Fruit fly (Drosophila melanogaster) whole organism, prepupa: ENCODE data around the gene CG10140.

Source experiments
- Blimp-1 ChIP-seq: fragments of 200-800 bp; sonication (Bioruptor generic); optimal IDR thresholded peaks from 3 replicates; lab custom pipeline; 2017; ENCODE audit warnings: missing biosample characterization, missing genetic modification characterization, mild to moderate bottlenecking, moderate library complexity, missing genetic modification reagents
- CG10669 ChIP-seq: fragments of 200-800 bp; sonication (Bioruptor generic); optimal IDR thresholded peaks from 3 replicates; lab custom pipeline; 2018; ENCODE audit warnings: missing biosample characterization, mild to moderate bottlenecking, missing genetic modification characterization, moderate library complexity
- CG11902 ChIP-seq: fragments of 200-800 bp; sonication (Bioruptor generic); optimal IDR thresholded peaks from 3 replicates; lab custom pipeline; 2016; ENCODE audit warnings: missing biosample characterization, missing genetic modification characterization
- CG31627 ChIP-seq: fragments of 200-800 bp; sonication (Bioruptor generic); optimal IDR thresholded peaks from 3 replicates; lab custom pipeline; 2016; ENCODE audit warnings: missing biosample characterization, missing genetic modification characterization
- CG34406 ChIP-seq: fragments of 200-800 bp; sonication (Bioruptor generic); optimal IDR thresholded peaks from 3 replicates; lab custom pipeline; 2016; ENCODE audit warnings: missing biosample characterization, missing genetic modification characterization
- CG6163 ChIP-seq: fragments of 200-800 bp; sonication (Bioruptor generic); IDR thresholded peaks from 3 replicates; pipeline ENCODE4 v1.3.6; 2022; ENCODE audit warnings: missing biosample characterization, missing genetic modification characterization
- CG6792 ChIP-seq: fragments of 200-800 bp; sonication (Bioruptor generic); optimal IDR thresholded peaks from 3 replicates; lab custom pipeline; 2016; ENCODE audit warnings: missing biosample characterization, missing genetic modification characterization
- CG6808 ChIP-seq: fragments of 200-800 bp; sonication (Bioruptor generic); optimal IDR thresholded peaks from 3 replicates; lab custom pipeline; 2017; ENCODE audit warnings: missing biosample characterization, missing genetic modification characterization, mild to moderate bottlenecking, moderate library complexity, missing genetic modification reagents
- CG6854 ChIP-seq: fragments of 200-800 bp; sonication (Bioruptor generic); optimal IDR thresholded peaks from 2 replicates; lab custom pipeline; 2017; ENCODE audit warnings: missing biosample characterization, mild to moderate bottlenecking, missing genetic modification characterization
- CG8319 ChIP-seq: fragments of 200-800 bp; sonication (Bioruptor generic); optimal IDR thresholded peaks from 3 replicates; lab custom pipeline; 2016; ENCODE audit warnings: missing biosample characterization, missing genetic modification characterization
- CG8632 ChIP-seq: fragments of 200-800 bp; sonication (Bioruptor generic); optimal IDR thresholded peaks from 3 replicates; lab custom pipeline; 2016; ENCODE audit warnings: missing biosample characterization, missing genetic modification characterization
- Eip78C ChIP-seq: fragments of 200-800 bp; sonication (Bioruptor generic); peaks from one replicate; lab custom pipeline; 2016; ENCODE audit warnings: missing biosample characterization, missing genetic modification characterization
- Gug ChIP-seq: fragments of 200-800 bp; sonication (Bioruptor generic); IDR thresholded peaks from 2 replicates; pipeline ENCODE4 v1.3.6; 2022; ENCODE audit warnings: missing biosample characterization, missing genetic modification characterization
- Hr39 ChIP-seq: fragments of 200-800 bp; sonication (Bioruptor generic); optimal IDR thresholded peaks from 2 replicates; lab custom pipeline; 2016; ENCODE audit warnings: missing biosample characterization, missing genetic modification characterization
- Met ChIP-seq: fragments of 200-800 bp; sonication (Bioruptor generic); optimal IDR thresholded peaks from 3 replicates; lab custom pipeline; 2016; ENCODE audit warnings: missing biosample characterization, missing genetic modification characterization
- Smox ChIP-seq: fragments of 200-800 bp; sonication (Bioruptor generic); optimal IDR thresholded peaks from 3 replicates; lab custom pipeline; 2016; ENCODE audit warnings: missing biosample characterization, missing genetic modification characterization
- Sox102F ChIP-seq: fragments of 200-800 bp; sonication (Bioruptor generic); optimal IDR thresholded peaks from 2 replicates; lab custom pipeline; 2016; ENCODE audit warnings: missing biosample characterization, mild to moderate bottlenecking, missing genetic modification characterization
- achi ChIP-seq: fragments of 200-800 bp; sonication (Bioruptor generic); optimal IDR thresholded peaks from 3 replicates; lab custom pipeline; 2016; ENCODE audit warnings: missing biosample characterization, missing genetic modification characterization
- acj6 ChIP-seq: fragments of 200-800 bp; sonication (Bioruptor generic); optimal IDR thresholded peaks from 3 replicates; lab custom pipeline; 2016; ENCODE audit warnings: missing biosample characterization, missing genetic modification characterization
- cyc ChIP-seq: fragments of 200-800 bp; sonication (Bioruptor generic); optimal IDR thresholded peaks from 3 replicates; lab custom pipeline; 2016; ENCODE audit warnings: missing biosample characterization, missing genetic modification characterization
- dac ChIP-seq: fragments of 200-800 bp; sonication (Bioruptor generic); optimal IDR thresholded peaks from 2 replicates; lab custom pipeline; 2017; ENCODE audit warnings: missing biosample characterization, mild to moderate bottlenecking, missing genetic modification characterization
- fd59A ChIP-seq: fragments of 200-800 bp; sonication (Bioruptor generic); optimal IDR thresholded peaks from 2 replicates; lab custom pipeline; 2017; ENCODE audit warnings: missing biosample characterization, mild to moderate bottlenecking, missing genetic modification characterization, missing genetic modification reagents
- fkh ChIP-seq: fragments of 200-800 bp; sonication (Bioruptor generic); optimal IDR thresholded peaks from 3 replicates; lab custom pipeline; 2017; ENCODE audit warnings: missing biosample characterization, mild to moderate bottlenecking, missing genetic modification characterization, moderate library complexity
- lz ChIP-seq: fragments of 200-800 bp; sonication (Bioruptor generic); optimal IDR thresholded peaks from 3 replicates; lab custom pipeline; 2016; ENCODE audit warnings: missing biosample characterization, missing genetic modification characterization
- salr ChIP-seq, 2 experiments: fragments of 200-800 bp; sonication (Bioruptor generic); optimal IDR thresholded peaks; 3 replicates each; lab custom pipeline; 2016 to 2018; ENCODE audit warnings: missing biosample characterization in 2 of 2, missing genetic modification characterization in 2 of 2, mild to moderate bottlenecking in 1 of 2
- spab ChIP-seq: fragments of 200-800 bp; sonication (Bioruptor generic); optimal IDR thresholded peaks from 2 replicates; lab custom pipeline; 2017; ENCODE audit warnings: missing biosample characterization, mild to moderate bottlenecking, missing genetic modification characterization, missing genetic modification reagents
- svp ChIP-seq: fragments of 200-800 bp; sonication (Bioruptor generic); peaks from one replicate; lab custom pipeline; 2016; ENCODE audit warnings: missing biosample characterization, missing genetic modification characterization
- topi ChIP-seq: fragments of 200-800 bp; sonication (Bioruptor generic); optimal IDR thresholded peaks from 3 replicates; lab custom pipeline; 2016; ENCODE audit warnings: missing biosample characterization, missing genetic modification characterization
- vri ChIP-seq: fragments of 200-800 bp; sonication (Bioruptor generic); optimal IDR thresholded peaks from 3 replicates; lab custom pipeline; 2016; ENCODE audit warnings: missing biosample characterization, mild to moderate bottlenecking, missing genetic modification characterization

CG10140 gene

DNA sequence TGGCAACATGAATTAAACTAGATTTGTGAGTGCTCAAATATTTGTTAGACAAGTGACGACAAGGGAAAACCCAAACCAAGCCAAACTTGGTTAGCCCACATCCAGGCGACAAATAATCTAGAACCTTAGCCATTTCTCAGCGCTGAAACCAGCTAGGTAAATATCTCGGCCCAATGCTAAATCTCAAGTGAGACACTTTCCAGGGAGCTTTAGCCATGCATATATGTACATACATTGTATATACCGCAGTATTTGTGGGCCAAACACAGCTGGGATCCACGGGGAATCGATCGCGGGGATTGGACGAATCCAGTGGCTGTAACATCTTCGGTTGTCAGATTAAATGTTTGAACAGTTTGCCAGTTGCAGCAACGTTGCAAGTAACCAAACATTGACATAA is 42.6 kb downstream of the CG10140 start:
- TF ChIP-seq fkh = peak; percentile 72
- TF ChIP-seq Met (GFP tag; lab: Kevin White, UChicago) = no peak
- TF ChIP-seq, all 60 proteins: peak for 1

dm6 chr3L:13393538-13393937 is 46.7 kb downstream of the CG10140 start:
- TF ChIP-seq fd59A (GFP tag; lab: Kevin White, UChicago) (no peak), Sox102F (no peak), CG6792 (GFP tag; lab: Kevin White, UChicago) (peak; percentile 46), svp (GFP tag; lab: Kevin White, UChicago) (peak; percentile 74), acj6 (GFP tag; lab: Kevin White, UChicago) (peak; percentile 30), Met (GFP tag; lab: Kevin White, UChicago) (no peak), salr (GFP tag; optimal IDR thresholded peaks at IDR 0.05; lab: Kevin White, UChicago) (no peak), Smox (peak; percentile 19), CG8319 (GFP tag; lab: Kevin White, UChicago) (peak; percentile 21), vri (GFP tag; lab: Kevin White, UChicago) (no peak), CG6808 (GFP tag; lab: Kevin White, UChicago) (peak; percentile 28), CG8632 (GFP tag; lab: Kevin White, UChicago) (peak; percentile 51), topi (peak; percentile 58), achi (peak; percentile 29), CG11902 (peak; percentile 37), CG6854 (GFP tag; lab: Kevin White, UChicago) (peak; percentile 19), dac (GFP tag; lab: Kevin White, UChicago) (no peak), spab (GFP tag; lab: Kevin White, UChicago) (peak; percentile 9), Eip78C (GFP tag; lab: Kevin White, UChicago) (peak; percentile 88), lz (peak; percentile 42), CG34406 (peak; percentile 59), CG6163 (GFP tag; lab: Robert Waterston, UW) (no peak; the same call in 2 of the 3 replicates), cyc (peak; percentile 55), Blimp-1 (GFP tag; lab: Kevin White, UChicago) (peak; percentile 11), Hr39 (GFP tag; lab: Kevin White, UChicago) (no peak), CG10669 (GFP tag; lab: Kevin White, UChicago) (no peak), CG31627 (GFP tag; lab: Kevin White, UChicago) (peak; percentile 21)

DNA sequence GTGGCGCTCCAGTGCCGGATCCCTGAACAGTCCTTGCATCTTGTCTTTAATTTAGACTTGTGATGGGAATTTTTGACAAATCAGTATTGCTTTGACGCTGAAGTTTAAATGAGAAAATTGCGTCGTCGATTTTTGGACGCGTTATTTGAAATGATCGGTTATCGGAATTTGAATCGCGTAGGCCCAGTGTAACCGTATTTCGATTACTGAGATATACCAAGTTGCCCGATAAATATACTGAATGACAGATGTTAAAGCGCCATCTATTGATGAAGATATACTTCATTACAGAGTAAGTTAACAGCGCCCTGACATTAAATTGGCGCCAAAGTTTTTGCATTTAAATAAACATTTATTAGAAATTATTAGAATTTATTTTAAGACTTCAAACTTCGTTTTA is 50.4 kb downstream of the CG10140 start, which contains the start of gene Poc1:
Poc1 (minus strand) TSS at position 173 of the 400 bp plus-strand sequence.
- TF ChIP-seq Gug = no peak
- TF ChIP-seq svp (GFP tag; lab: Kevin White, UChicago) = peak; percentile 22
